Worm (Caenorhabditis elegans): ENCODE results near the gene actl-1.

Gene actl-1

ce11 chrX:6458001-6458400 lies 41.6 kb downstream of the actl-1 start:
- TF ChIP-seq unc-62 (GFP tag; optimal IDR thresholded peaks at IDR 0.05), result no peak

ce11 chrX:6456567-6456966 lies 43.1 kb downstream of the actl-1 start, which contains the start of gene pept-1:
Gene pept-1, plus strand, starts transcription at chrX:6456872.
- TF ChIP-seq unc-62 (GFP tag; optimal IDR thresholded peaks at IDR 0.05), result no peak

DNA sequence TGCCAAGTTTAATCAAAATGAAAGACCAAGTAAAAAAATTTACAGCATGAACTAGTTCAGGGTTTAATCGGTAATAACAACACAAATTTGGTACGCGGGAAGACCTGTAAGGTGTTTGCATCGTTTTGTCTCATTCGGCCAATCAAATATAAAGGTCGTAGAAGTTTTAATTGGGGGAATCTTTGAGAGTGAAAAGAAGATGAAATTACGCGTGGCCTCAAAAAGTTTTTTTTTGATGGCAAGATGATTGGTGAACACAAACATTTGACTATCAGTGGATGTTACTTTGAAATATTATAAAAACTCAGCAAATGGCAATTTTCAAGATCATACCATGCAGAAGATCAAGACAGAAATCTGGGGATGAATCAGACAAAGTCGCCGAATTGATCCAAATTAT lies 44.5 kb downstream of the actl-1 start, which contains the start of gene nas-33:
Gene nas-33, minus strand, starts transcription at position 101 of the 400 bp plus-strand sequence.
- TF ChIP-seq unc-62 (GFP tag; optimal IDR thresholded peaks at IDR 0.05), result no peak

DNA sequence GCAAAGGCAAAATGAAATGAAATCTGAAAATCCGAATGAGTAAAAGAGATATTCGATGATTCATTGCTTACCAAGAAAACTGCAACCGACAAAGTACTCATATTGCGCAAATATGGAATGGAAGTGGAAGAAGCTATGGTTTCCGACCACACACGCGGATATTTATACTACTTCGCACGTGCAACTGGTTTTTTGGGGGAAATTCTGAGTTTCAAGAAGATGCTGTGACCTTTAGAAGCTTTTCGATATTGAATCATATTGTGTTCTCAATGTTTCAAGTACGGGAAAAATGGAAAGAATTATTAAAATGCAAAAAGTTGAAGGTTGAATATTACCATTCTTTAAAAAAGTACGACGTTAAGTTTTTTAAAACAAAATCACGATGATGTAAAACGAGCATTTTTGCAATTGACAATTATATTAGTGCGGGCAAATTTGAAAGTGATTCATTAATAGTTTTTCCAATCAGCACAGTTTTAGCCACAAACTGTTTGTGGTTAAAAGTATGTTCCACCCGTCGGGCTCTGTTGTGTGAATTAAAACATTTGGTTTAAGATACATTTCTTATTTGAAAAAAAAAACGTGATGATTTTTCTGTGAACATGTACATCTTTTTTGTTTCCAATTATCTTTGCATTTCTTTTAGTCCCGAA lies 48.7 kb downstream of the actl-1 start, which contains the start of the genes grl-6 and K10C2.6:
Gene grl-6, minus strand, starts transcription at position 101 of the 653 bp plus-strand sequence.
Gene K10C2.6, plus strand, starts transcription at position 603 of the 653 bp plus-strand sequence.
- no peak for TF ChIP-seq unc-62 (GFP tag; optimal IDR thresholded peaks at IDR 0.05)

DNA sequence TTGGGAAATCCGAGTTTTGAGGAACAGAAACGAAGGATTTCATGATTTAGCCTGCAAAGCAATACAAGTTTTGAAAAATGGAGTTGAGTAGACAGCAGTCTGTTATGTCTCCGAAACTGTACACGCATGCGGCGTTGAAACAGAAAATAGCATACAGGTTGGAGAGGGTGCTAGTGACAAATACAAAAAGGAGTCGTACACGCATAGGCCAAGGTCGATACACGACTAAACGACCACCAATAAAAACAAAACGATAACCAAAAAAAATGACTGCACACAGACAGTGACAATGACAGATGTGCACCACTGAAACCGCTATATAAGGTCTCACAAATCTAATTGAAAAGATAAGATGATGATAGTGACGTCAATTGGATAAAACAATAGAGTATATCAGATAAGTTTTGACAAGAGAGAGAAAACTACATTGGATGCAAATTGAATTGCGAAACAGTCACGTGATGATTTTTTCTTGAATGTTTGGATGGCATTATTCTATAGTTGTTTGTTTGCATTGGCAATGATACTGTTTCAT lies 50.7 kb downstream of the actl-1 start, which contains the start of gene fah-1:
Gene fah-1, minus strand, starts transcription at position 51 of the 535 bp plus-strand sequence.
- TF ChIP-seq unc-62 (GFP tag; optimal IDR thresholded peaks at IDR 0.05), result no peak
